Fruit fly (Drosophila melanogaster): Measurements from ENCODE around the gene CG9396.

- TF ChIP-seq CG8478 (optimal IDR thresholded peaks at IDR 0.05) (no peak), CTCF (optimal IDR thresholded peaks at IDR 0.05) (no peak)
Observed at dm6 chr3R:9527907-9528842, 43.2 kb downstream of the CG9396 start.

All from S2 (cell line).